Fruit fly (Drosophila melanogaster) whole organism: ENCODE data around the gene CG43181.

Experiments used
- CG8478 ChIP-seq: fragments of >200 bp; optimal IDR thresholded peaks from 2 replicates; lab custom pipeline; 2018; ENCODE audit warnings: inconsistent platforms
- Dll ChIP-seq: fragments of >200 bp; optimal IDR thresholded peaks from 2 replicates; lab custom pipeline; 2017
- EcR ChIP-seq, 2 experiments: fragments of >200 bp; optimal IDR thresholded peaks; 2 replicates each; lab custom pipeline; 2017; ENCODE audit warnings: missing biosample characterization in 2 of 2, missing genetic modification characterization in 2 of 2, missing genetic modification reagents in 2 of 2
- psq ChIP-seq: fragments of >200 bp; optimal IDR thresholded peaks from 2 replicates; lab custom pipeline; 2017
- usp ChIP-seq: fragments of >200 bp; optimal IDR thresholded peaks from 2 replicates; lab custom pipeline; 2017; ENCODE audit warnings: missing biosample characterization, missing genetic modification characterization, mixed read lengths

DNA sequence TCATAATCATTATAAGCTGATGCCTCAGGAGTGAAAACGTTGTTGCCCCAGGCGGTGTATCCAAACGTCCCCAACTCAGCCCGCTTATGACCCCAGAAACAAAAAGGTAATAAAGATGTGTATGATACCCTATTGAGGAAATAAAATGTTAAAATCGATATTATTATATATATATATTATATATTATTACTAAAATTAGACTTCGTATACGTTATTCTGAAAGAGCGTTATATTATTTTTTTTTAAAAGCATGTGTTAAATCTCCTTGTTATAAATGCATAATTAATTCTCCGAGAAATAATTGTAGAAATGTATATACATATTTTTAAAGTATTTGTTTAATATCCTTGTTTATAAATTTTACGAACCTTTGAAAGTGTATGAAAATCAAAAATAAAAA, 13.6 kb downstream of the CG43181 start:
- TF ChIP-seq Dll (lab: Kevin White, UChicago) (no peak), psq (lab: Kevin White, UChicago) (no peak), CG8478 (lab: Kevin White, UChicago) (no peak), EcR (GFP tag; optimal IDR thresholded peaks at IDR 0.05; lab: Kevin White, UChicago) (no peak), usp (GFP tag; lab: Kevin White, UChicago) (no peak)
